Fruit fly (Drosophila melanogaster): ENCODE data around the gene Spn77Ba.

Gene Spn77Ba

DNA sequence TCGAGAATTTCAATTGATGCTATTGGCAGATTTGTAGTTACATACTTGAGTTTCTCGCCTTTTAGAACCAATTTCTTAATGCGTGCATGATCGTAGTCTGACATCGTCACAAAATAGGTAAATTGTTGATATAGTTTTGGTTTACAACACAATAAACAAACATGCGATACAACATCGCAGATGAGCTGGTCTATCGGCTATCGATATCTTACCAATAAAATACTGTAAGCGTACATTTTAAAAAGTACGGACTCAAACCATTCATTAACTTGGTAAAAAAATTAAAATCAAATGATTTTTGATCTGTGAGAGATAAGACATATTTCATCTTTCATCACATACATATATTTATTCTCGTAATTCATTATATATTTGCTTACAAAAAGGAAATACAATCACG is 20.2 kb upstream of the Spn77Ba start, which contains the start of gene FRG1 (continued):
- TF ChIP-seq phol (tag; optimal IDR thresholded peaks at IDR 0.05) = peak; percentile 34
- no peak for TF ChIP-seq CG9876 (GFP tag; optimal IDR thresholded peaks at IDR 0.05)
- no peak for TF ChIP-seq wdn (GFP tag; IDR thresholded peaks at IDR 0.05)
- no peak for TF ChIP-seq Awh (GFP tag; IDR thresholded peaks at IDR 0.05)
- TF ChIP-seq Doc3 (GFP tag; IDR thresholded peaks at IDR 0.05; ENCODE audit: partially characterized antibody) = peak; percentile 59; the same call in 2 of the 3 replicates
- TF ChIP-seq gt (GFP tag; IDR thresholded peaks at IDR 0.05) = no peak
- no peak for TF ChIP-seq B-H1 (GFP tag; IDR thresholded peaks at IDR 0.05)
- TF ChIP-seq dysf (GFP tag; IDR thresholded peaks at IDR 0.05) = no peak
- TF ChIP-seq croc (GFP tag; conservative IDR thresholded peaks at IDR 0.05) = no peak
- no peak for TF ChIP-seq PHDP (tag; optimal IDR thresholded peaks at IDR 0.05)
- TF ChIP-seq hbn (GFP tag; IDR thresholded peaks at IDR 0.05; ENCODE audit: partially characterized antibody) = peak; percentile 72
- TF ChIP-seq Camta (GFP tag; optimal IDR thresholded peaks at IDR 0.05) = no peak
- peak; percentile 60 for TF ChIP-seq tna (GFP tag; IDR thresholded peaks at IDR 0.05; ENCODE audit: partially characterized antibody)
- TF ChIP-seq Atf3 (GFP tag; optimal IDR thresholded peaks at IDR 0.05) = no peak
- no peak for TF ChIP-seq jing (GFP tag; optimal IDR thresholded peaks at IDR 0.05)
- no peak for TF ChIP-seq mam (GFP tag; optimal IDR thresholded peaks at IDR 0.05)
- no peak for TF ChIP-seq Dip3 (GFP tag; optimal IDR thresholded peaks at IDR 0.05)
- peak; percentile 7 for TF ChIP-seq Myb (GFP tag; optimal IDR thresholded peaks at IDR 0.05)
- no peak for TF ChIP-seq CG10321 (GFP tag; IDR thresholded peaks at IDR 0.05)
- no peak for TF ChIP-seq ham (GFP tag; IDR thresholded peaks at IDR 0.05)
- TF ChIP-seq chinmo (GFP tag; IDR thresholded peaks at IDR 0.05; ENCODE audit: partially characterized antibody) = 0 out of 4 replicates have a peak, but pooled peaks have one; percentile 69
- TF ChIP-seq jigr1 (GFP tag; IDR thresholded peaks at IDR 0.05) = no peak
- no peak for TF ChIP-seq run (tag; optimal IDR thresholded peaks at IDR 0.05)
- no peak for TF ChIP-seq CoRest (tag; optimal IDR thresholded peaks at IDR 0.05)
- peak; percentile 48 for TF ChIP-seq CG30020 (tag; optimal IDR thresholded peaks at IDR 0.05)
- no peak for TF ChIP-seq rib (GFP tag; IDR thresholded peaks at IDR 0.05)
- no peak for TF ChIP-seq chm (GFP tag; IDR thresholded peaks at IDR 0.05)
- TF ChIP-seq CG8924 (tag; optimal IDR thresholded peaks at IDR 0.05) = peak; percentile 35
- TF ChIP-seq CG12659 (GFP tag; optimal IDR thresholded peaks at IDR 0.05) = peak; percentile 31
- peak; percentile 64; the same call in 2 of the 3 replicates for TF ChIP-seq mld (GFP tag; IDR thresholded peaks at IDR 0.05; ENCODE audit: partially characterized antibody)
- TF ChIP-seq BEAF-32 (GFP tag; optimal IDR thresholded peaks at IDR 0.05) = peak; percentile 78
- peak; percentile 81 for TF ChIP-seq Dref (GFP tag; IDR thresholded peaks at IDR 0.05)
- no peak for TF ChIP-seq crol (GFP tag; IDR thresholded peaks at IDR 0.05)
- no peak for TF ChIP-seq CG17186 (GFP tag; optimal IDR thresholded peaks at IDR 0.05)
- TF ChIP-seq gro (GFP tag; optimal IDR thresholded peaks at IDR 0.05) = no peak
- TF ChIP-seq CG11085 (GFP tag; IDR thresholded peaks at IDR 0.05) = no peak
- no peak for TF ChIP-seq slbo (GFP tag; IDR thresholded peaks at IDR 0.05)
- no peak for TF ChIP-seq lmd (GFP tag; IDR thresholded peaks at IDR 0.05)
- no peak for TF ChIP-seq CG10959 (GFP tag; IDR thresholded peaks at IDR 0.05)
- no peak for TF ChIP-seq ap (GFP tag; IDR thresholded peaks at IDR 0.05)
- TF ChIP-seq ato (GFP tag; IDR thresholded peaks at IDR 0.05; ENCODE audit: partially characterized antibody) = peak; percentile 67
- TF ChIP-seq disco-r (GFP tag; optimal IDR thresholded peaks at IDR 0.05) = no peak
- no peak for TF ChIP-seq CG17802 (tag; optimal IDR thresholded peaks at IDR 0.05)
- no peak for TF ChIP-seq CG3163 (GFP tag; optimal IDR thresholded peaks at IDR 0.05)
